Comparison of ENCODE assay signal across 7 worm cellular contexts in the genomic region with DNA sequence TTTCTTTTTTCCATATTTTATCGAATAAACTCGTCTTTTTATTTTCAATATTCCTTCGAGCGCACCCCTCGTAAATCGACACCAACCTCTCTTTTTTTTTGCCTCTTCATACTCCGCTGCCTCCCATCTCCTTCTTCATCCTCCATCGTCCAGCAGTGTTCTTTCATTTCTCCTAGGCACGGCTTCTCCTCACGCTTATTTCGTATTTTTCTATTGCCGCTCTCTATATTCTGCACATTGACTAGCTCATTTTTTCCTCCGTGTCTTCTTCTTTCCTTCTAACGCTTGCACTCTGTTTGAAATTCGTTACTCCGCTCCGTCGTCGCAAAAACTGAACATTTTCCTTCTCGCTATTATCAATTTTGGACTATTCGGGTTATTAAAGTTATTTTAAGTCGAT.
A peak's percentile ranks its signal among the peaks of the same experiment; 100 is the strongest.
TF ChIP-seq lines count a peak whose summit lies in the region.

No protein-coding gene starts in this region.

TF ChIP-seq in whole organism, L1 larva, 84 proteins besides CTCF, POLR2A, EP300 and RAD21 (continues in another document):
- TF ChIP-seq tbx-2 (tag; optimal IDR thresholded peaks at IDR 0.05; lab: Kevin White, UChicago) (no peak), unc-30 (tag; optimal IDR thresholded peaks at IDR 0.05; lab: Kevin White, UChicago) (no peak), alr-1 (tag; optimal IDR thresholded peaks at IDR 0.05; lab: Kevin White, UChicago; ENCODE audit: borderline replicate concordance) (no peak), unc-98 (GFP tag; IDR thresholded peaks at IDR 0.05; lab: Robert Waterston, UW) (no peak), ceh-82 (tag; optimal IDR thresholded peaks at IDR 0.05; lab: Kevin White, UChicago) (peak in 1 of 3 experiments; percentile 50), elt-2 (tag; optimal IDR thresholded peaks at IDR 0.05; lab: Kevin White, UChicago) (no peak), dpl-1 (GFP tag; optimal IDR thresholded peaks at IDR 0.05; lab: Kevin White, UChicago) (no peak), mab-9 (GFP tag; IDR thresholded peaks at IDR 0.05; lab: Robert Waterston, UW) (no peak), ceh-90 (tag; optimal IDR thresholded peaks at IDR 0.05; lab: Kevin White, UChicago) (no peak), nhr-20 (tag; optimal IDR thresholded peaks at IDR 0.05; lab: Kevin White, UChicago) (no peak), efl-1 (optimal IDR thresholded peaks at IDR 0.05; lab: Kevin White, UChicago) (peak in 1 of 2 experiments; percentile 10), efl-1 (GFP tag; optimal IDR thresholded peaks at IDR 0.05 in 1 of 2; lab: Kevin White, UChicago) (no peak)

TF ChIP-seq in whole organism, L2 larva, 48 proteins besides CTCF, POLR2A, EP300 and RAD21:
- TF ChIP-seq unc-39 (tag; optimal IDR thresholded peaks at IDR 0.05; lab: Kevin White, UChicago) (no peak), C34F6.9 (tag; optimal IDR thresholded peaks at IDR 0.05; lab: Kevin White, UChicago) (peak; percentile 45), R02D3.7 (tag; optimal IDR thresholded peaks at IDR 0.05; lab: Kevin White, UChicago) (no peak), nhr-10 (tag; optimal IDR thresholded peaks at IDR 0.05; lab: Kevin White, UChicago) (no peak), F13H6.1 (tag; optimal IDR thresholded peaks at IDR 0.05; lab: Kevin White, UChicago) (peak; percentile 14), lsy-2 (tag; optimal IDR thresholded peaks at IDR 0.05; lab: Kevin White, UChicago) (peak in 1 of 2 experiments; percentile 30), unc-55 (GFP tag; optimal IDR thresholded peaks at IDR 0.05; lab: Kevin White, UChicago) (peak; percentile 61)

TF ChIP-seq in whole organism, L3 larva, 47 proteins besides CTCF, POLR2A, EP300 and RAD21:
- no peak for TF ChIP-seq nhr-28 (tag; optimal IDR thresholded peaks at IDR 0.05; lab: Kevin White, UChicago)
- TF ChIP-seq nfya-1 (tag; optimal IDR thresholded peaks at IDR 0.05; lab: Kevin White, UChicago; ENCODE audit: insufficient read depth), result peak; percentile 50
- no peak for TF ChIP-seq unc-39 (tag; optimal IDR thresholded peaks at IDR 0.05; lab: Kevin White, UChicago)
- TF ChIP-seq hmg-11 (tag; optimal IDR thresholded peaks at IDR 0.05; lab: Kevin White, UChicago), result peak; percentile 12
- TF ChIP-seq lin-39 (tag; optimal IDR thresholded peaks at IDR 0.05; lab: Kevin White, UChicago), result peak; percentile 16
- TF ChIP-seq ceh-28 (tag; optimal IDR thresholded peaks at IDR 0.05; lab: Kevin White, UChicago), result no peak
- TF ChIP-seq nhr-77 (tag; optimal IDR thresholded peaks at IDR 0.05; lab: Kevin White, UChicago), result no peak

TF ChIP-seq in whole organism, L4 larva, 104 proteins besides CTCF, POLR2A, EP300 and RAD21:
- no peak for TF ChIP-seq pqm-1 (tag; optimal IDR thresholded peaks at IDR 0.05; lab: Kevin White, UChicago)
- no peak for TF ChIP-seq nhr-10 (tag; optimal IDR thresholded peaks at IDR 0.05; lab: Kevin White, UChicago)
- TF ChIP-seq hmg-1.1 (GFP tag; IDR thresholded peaks at IDR 0.05; lab: Robert Waterston, UW), result peak; percentile 31; the same call in 1 of the 2 replicates
- TF ChIP-seq ces-1 (GFP tag; optimal IDR thresholded peaks at IDR 0.05; lab: Kevin White, UChicago), result no peak
- TF ChIP-seq rbr-2 (tag; optimal IDR thresholded peaks at IDR 0.05; lab: Kevin White, UChicago), result peak; percentile 15
- TF ChIP-seq lsy-2 (tag; optimal IDR thresholded peaks at IDR 0.05; lab: Kevin White, UChicago), result peak in 1 of 2 experiments; percentile 14
- no peak for TF ChIP-seq D1046.2 (GFP tag; IDR thresholded peaks at IDR 0.05; lab: Robert Waterston, UW)
- TF ChIP-seq snpc-1.2 (GFP tag; IDR thresholded peaks at IDR 0.05; lab: Robert Waterston, UW), result no peak
- no peak for TF ChIP-seq lim-7 (GFP tag; IDR thresholded peaks at IDR 0.05; lab: Robert Waterston, UW)
- TF ChIP-seq php-3 (GFP tag; IDR thresholded peaks at IDR 0.05; lab: Robert Waterston, UW), result no peak
- no peak for TF ChIP-seq F26F4.8 (GFP tag; conservative IDR thresholded peaks at IDR 0.05; lab: Robert Waterston, UW)
- no peak for TF ChIP-seq attf-4 (tag; optimal IDR thresholded peaks at IDR 0.05; lab: Kevin White, UChicago)
- TF ChIP-seq Y48G9A.11 (GFP tag; IDR thresholded peaks at IDR 0.05; lab: Robert Waterston, UW), result no peak

TF ChIP-seq in whole organism, late embryonic, 69 proteins besides CTCF, POLR2A, EP300 and RAD21:
- TF ChIP-seq elt-2 (tag; optimal IDR thresholded peaks at IDR 0.05; lab: Kevin White, UChicago) (no peak), unc-42 (tag; optimal IDR thresholded peaks at IDR 0.05; lab: Kevin White, UChicago) (peak; percentile 33), pag-3 (tag; optimal IDR thresholded peaks at IDR 0.05; lab: Kevin White, UChicago; ENCODE audit: borderline replicate concordance) (no peak), hlh-30 (tag; optimal IDR thresholded peaks at IDR 0.05; lab: Kevin White, UChicago; ENCODE audit: insufficient read depth) (no peak)

TF ChIP-seq in whole organism, mixed stage, embryonic, 35 proteins besides CTCF, POLR2A, EP300 and RAD21:
- TF ChIP-seq mab-5 (tag; optimal IDR thresholded peaks at IDR 0.05; lab: Kevin White, UChicago) (no peak), ces-1 (GFP tag; optimal IDR thresholded peaks at IDR 0.05; lab: Kevin White, UChicago) (peak; percentile 3)
TF ChIP-seq in whole organism, mixed stage, embryonic: peak in this region for 1.

TF ChIP-seq in whole organism, young adult, 124 proteins besides CTCF, POLR2A, EP300 and RAD21:
- TF ChIP-seq ztf-28 (GFP tag; IDR thresholded peaks at IDR 0.05; lab: Robert Waterston, UW) (no peak), F37B4.10 (GFP tag; IDR thresholded peaks at IDR 0.05; lab: Robert Waterston, UW) (no peak), B0035.1 (tag; optimal IDR thresholded peaks at IDR 0.05; lab: Kevin White, UChicago) (no peak), ccch-3 (GFP tag; optimal IDR thresholded peaks at IDR 0.05; lab: Kevin White, UChicago) (no peak), repo-1 (tag; optimal IDR thresholded peaks at IDR 0.05; lab: Kevin White, UChicago) (peak; percentile 28)
